Worm (Caenorhabditis elegans): ENCODE data around the gene his-6.

Gene his-6

ce11 chrV:8517711-8518110, 17.1 kb downstream of the his-6 start:
- TF ChIP-seq lsy-12 (tag; optimal IDR thresholded peaks at IDR 0.05), result no peak
- TF ChIP-seq elt-3 (tag; optimal IDR thresholded peaks at IDR 0.05), result no peak
- TF ChIP-seq aly-2 (tag; optimal IDR thresholded peaks at IDR 0.05), result no peak
- no peak for TF ChIP-seq ztf-4 (tag; optimal IDR thresholded peaks at IDR 0.05)
- no peak for TF ChIP-seq skn-1 (tag; optimal IDR thresholded peaks at IDR 0.05)
- no peak for TF ChIP-seq pha-4 (tag; optimal IDR thresholded peaks at IDR 0.05)
- TF ChIP-seq ama-1 (optimal IDR thresholded peaks at IDR 0.05), result no peak
- TF ChIP-seq nhr-43 (tag; optimal IDR thresholded peaks at IDR 0.05; ENCODE audit: poor library complexity, severe bottlenecking), result no peak
- no peak for TF ChIP-seq nfya-1 (tag; optimal IDR thresholded peaks at IDR 0.05; ENCODE audit: insufficient read depth)
- TF ChIP-seq unc-62 (GFP tag; optimal IDR thresholded peaks at IDR 0.05), result no peak
- TF ChIP-seq daf-12 (tag; optimal IDR thresholded peaks at IDR 0.05), result no peak
- TF ChIP-seq lin-15B (tag; optimal IDR thresholded peaks at IDR 0.05), result no peak
- TF ChIP-seq ceh-16 (tag; optimal IDR thresholded peaks at IDR 0.05), result no peak

DNA sequence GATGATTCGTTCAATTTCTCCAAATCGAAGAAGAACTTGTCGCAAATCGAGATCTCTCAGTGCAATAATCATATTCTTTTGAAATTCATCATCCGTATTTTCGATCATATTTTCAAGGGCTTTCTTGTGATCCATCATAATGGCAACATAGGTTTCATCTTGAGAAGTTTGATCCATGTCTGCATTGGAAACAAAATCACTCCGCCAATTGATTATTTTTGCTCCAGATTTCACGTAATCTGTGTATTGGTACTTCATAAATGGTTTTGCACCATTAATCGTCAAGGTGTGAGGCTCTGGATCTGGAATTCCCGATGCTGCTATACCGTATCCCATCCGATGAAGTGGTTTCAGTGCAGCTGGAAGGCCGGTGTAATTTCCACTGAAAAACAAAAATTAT, 18.4 kb downstream of the his-6 start:
- TF ChIP-seq mml-1 (tag; optimal IDR thresholded peaks at IDR 0.05), result no peak
- no peak for TF ChIP-seq elt-2 (tag; optimal IDR thresholded peaks at IDR 0.05)
- no peak for TF ChIP-seq unc-62 (GFP tag; optimal IDR thresholded peaks at IDR 0.05)
- TF ChIP-seq R02D3.7 (tag; optimal IDR thresholded peaks at IDR 0.05), result no peak
- TF ChIP-seq nhr-76 (tag; optimal IDR thresholded peaks at IDR 0.05), result no peak
- no peak for TF ChIP-seq nhr-12 (tag; optimal IDR thresholded peaks at IDR 0.05)
- no peak for TF ChIP-seq zag-1 (tag; optimal IDR thresholded peaks at IDR 0.05)

DNA sequence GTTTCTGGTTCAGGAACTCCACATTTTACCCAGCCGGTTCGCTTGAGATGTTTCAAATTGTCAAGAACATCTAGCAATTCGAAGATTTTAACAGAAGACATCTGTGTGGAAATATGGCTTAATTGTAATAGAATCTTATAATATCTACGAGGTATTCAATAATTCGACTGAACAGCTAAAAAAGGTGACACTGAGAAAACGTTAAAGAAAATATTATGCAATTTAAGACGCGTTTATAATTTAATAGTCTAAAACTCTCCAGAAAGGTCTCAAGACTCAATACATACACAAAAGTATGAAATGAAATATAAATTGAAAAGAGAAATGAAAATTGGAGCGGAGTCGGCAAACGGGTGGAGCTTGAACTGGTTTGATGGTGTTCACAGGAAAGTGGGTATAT, 21.4 kb downstream of the his-6 start, which contains the start of gene F45F2.9:
F45F2.9 (minus strand) TSS at position 101 of the 400 bp plus-strand sequence.
- TF ChIP-seq nhr-67 (tag; optimal IDR thresholded peaks at IDR 0.05) (no peak), nhr-25 (tag; optimal IDR thresholded peaks at IDR 0.05) (no peak), ztf-11 (tag; optimal IDR thresholded peaks at IDR 0.05) (no peak), ceh-82 (tag; optimal IDR thresholded peaks at IDR 0.05) (no peak), nhr-28 (tag; optimal IDR thresholded peaks at IDR 0.05) (no peak), egl-27 (tag; optimal IDR thresholded peaks at IDR 0.05) (no peak), zag-1 (tag; optimal IDR thresholded peaks at IDR 0.05) (no peak), lin-15B (tag; optimal IDR thresholded peaks at IDR 0.05) (no peak), nhr-11 (tag; optimal IDR thresholded peaks at IDR 0.05) (no peak), snpc-4 (tag; optimal IDR thresholded peaks at IDR 0.05) (no peak), ama-1 (optimal IDR thresholded peaks at IDR 0.05) (no peak), fos-1 (tag; optimal IDR thresholded peaks at IDR 0.05) (no peak), eor-1 (tag; optimal IDR thresholded peaks at IDR 0.05) (no peak), fkh-2 (tag; optimal IDR thresholded peaks at IDR 0.05) (no peak), nhr-77 (tag; optimal IDR thresholded peaks at IDR 0.05) (no peak), ztf-4 (tag; optimal IDR thresholded peaks at IDR 0.05) (no peak), unc-62 (GFP tag; optimal IDR thresholded peaks at IDR 0.05) (no peak)

- TF ChIP-seq zag-1 (tag; optimal IDR thresholded peaks at IDR 0.05) (no peak), nfya-1 (tag; optimal IDR thresholded peaks at IDR 0.05; ENCODE audit: insufficient read depth) (no peak), nhr-12 (tag; optimal IDR thresholded peaks at IDR 0.05) (no peak), lin-39 (tag; optimal IDR thresholded peaks at IDR 0.05) (no peak), ama-1 (optimal IDR thresholded peaks at IDR 0.05) (no peak), ztf-4 (tag; optimal IDR thresholded peaks at IDR 0.05) (no peak), ztf-11 (tag; optimal IDR thresholded peaks at IDR 0.05) (no peak), jun-1 (tag; optimal IDR thresholded peaks at IDR 0.05) (no peak), nhr-237 (tag; optimal IDR thresholded peaks at IDR 0.05) (no peak)
These were observed 27.5 kb downstream of the his-6 start, which contains the start of gene ZK994.6 for ce11 chrV:8507324-8507723. TSS of gene ZK994.6 (minus strand) at chrV:8507424.

ce11 chrV:8500348-8500747, 34.4 kb downstream of the his-6 start:
- TF ChIP-seq skn-1 (tag; optimal IDR thresholded peaks at IDR 0.05) (peak; percentile 45), fos-1 (tag; optimal IDR thresholded peaks at IDR 0.05) (no peak), nfya-1 (tag; optimal IDR thresholded peaks at IDR 0.05; ENCODE audit: insufficient read depth) (peak; percentile 76), jun-1 (tag; optimal IDR thresholded peaks at IDR 0.05) (peak; percentile 43), R02D3.7 (tag; optimal IDR thresholded peaks at IDR 0.05) (peak; percentile 81), ztf-4 (tag; optimal IDR thresholded peaks at IDR 0.05) (peak; percentile 90), nhr-237 (tag; optimal IDR thresholded peaks at IDR 0.05) (no peak), elt-3 (tag; optimal IDR thresholded peaks at IDR 0.05) (peak in 2 of 3 experiments; percentile 68 to 86), nhr-23 (tag; optimal IDR thresholded peaks at IDR 0.05) (no peak), aly-2 (tag; optimal IDR thresholded peaks at IDR 0.05) (peak; percentile 89), lin-39 (tag; optimal IDR thresholded peaks at IDR 0.05) (peak; percentile 26), zag-1 (tag; optimal IDR thresholded peaks at IDR 0.05) (peak; percentile 68), unc-39 (tag; optimal IDR thresholded peaks at IDR 0.05) (peak; percentile 55), nhr-25 (tag; optimal IDR thresholded peaks at IDR 0.05) (peak; percentile 68), ceh-28 (tag; optimal IDR thresholded peaks at IDR 0.05) (peak; percentile 48), mdl-1 (tag; optimal IDR thresholded peaks at IDR 0.05) (no peak), tbx-2 (tag; optimal IDR thresholded peaks at IDR 0.05) (peak; percentile 96), snpc-4 (tag; optimal IDR thresholded peaks at IDR 0.05) (peak; percentile 100), nhr-11 (tag; optimal IDR thresholded peaks at IDR 0.05) (no peak), eor-1 (tag; optimal IDR thresholded peaks at IDR 0.05) (peak in 1 of 2 experiments; percentile 17), ceh-82 (tag; optimal IDR thresholded peaks at IDR 0.05) (peak; percentile 91), nhr-12 (tag; optimal IDR thresholded peaks at IDR 0.05) (no peak), nhr-67 (tag; optimal IDR thresholded peaks at IDR 0.05) (peak; percentile 57), ceh-16 (tag; optimal IDR thresholded peaks at IDR 0.05) (peak; percentile 53), pqm-1 (tag; optimal IDR thresholded peaks at IDR 0.05) (peak; percentile 15), hmg-11 (tag; optimal IDR thresholded peaks at IDR 0.05) (peak; percentile 99), daf-12 (tag; optimal IDR thresholded peaks at IDR 0.05) (no peak), egl-27 (tag; optimal IDR thresholded peaks at IDR 0.05) (peak; percentile 72), ZK546.5 (tag; optimal IDR thresholded peaks at IDR 0.05) (peak; percentile 30)

All from whole organism, L3 larva.